Fruit fly (Drosophila melanogaster): Measurements from ENCODE around the gene CG6592.

CG6592 gene

dm6 chr3L:6059062-6059708 is at the start of gene CG6592:
Gene CG6592 (plus strand): TSS chr3L:6059658.
- TF ChIP-seq CG11617 (GFP tag; optimal IDR thresholded peaks at IDR 0.05) (no peak), tj (GFP tag; optimal IDR thresholded peaks at IDR 0.05) (no peak), Mnt (GFP tag; optimal IDR thresholded peaks at IDR 0.05) (no peak), CG14711 (tag; optimal IDR thresholded peaks at IDR 0.05) (no peak), Hr96 (GFP tag; optimal IDR thresholded peaks at IDR 0.05) (no peak), kay (GFP tag; ENCODE audit: borderline replicate concordance) (no peak), CG7045 (GFP tag; optimal IDR thresholded peaks at IDR 0.05) (no peak), CG33017 (tag; optimal IDR thresholded peaks at IDR 0.05) (no peak), cnc (optimal IDR thresholded peaks at IDR 0.05) (no peak), CG12768 (GFP tag; optimal IDR thresholded peaks at IDR 0.05) (no peak), CG7101 (tag; optimal IDR thresholded peaks at IDR 0.05) (no peak), toe (GFP tag; optimal IDR thresholded peaks at IDR 0.05) (no peak), Crg-1 (GFP tag; optimal IDR thresholded peaks at IDR 0.05) (no peak), pad (GFP tag; optimal IDR thresholded peaks at IDR 0.05) (no peak), Clk (GFP tag; optimal IDR thresholded peaks at IDR 0.05) (no peak), CG5204 (GFP tag; optimal IDR thresholded peaks at IDR 0.05) (no peak), CG1620 (GFP tag; optimal IDR thresholded peaks at IDR 0.05) (no peak), cic (GFP tag; optimal IDR thresholded peaks at IDR 0.05) (no peak), ovo (GFP tag; optimal IDR thresholded peaks at IDR 0.05) (no peak)

DNA sequence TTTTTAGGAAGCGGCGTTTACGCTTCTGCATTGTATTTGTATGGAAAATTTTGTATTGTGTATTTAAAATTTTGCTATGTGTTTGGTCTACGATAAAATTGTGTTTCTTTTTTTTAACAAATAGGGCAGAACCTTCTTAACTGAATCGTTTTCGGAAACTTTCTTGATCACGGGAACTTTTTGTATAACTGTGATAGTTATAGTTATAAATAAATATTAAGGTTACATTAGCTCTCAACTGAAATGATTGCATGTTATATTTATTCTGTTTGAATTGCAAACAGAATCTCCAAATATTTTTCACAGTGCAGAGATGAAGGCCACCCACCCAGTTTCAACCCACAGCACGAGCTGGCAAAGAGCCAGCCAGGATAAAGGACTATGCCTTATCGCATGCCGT is 48.5 kb upstream of the CG6592 start, which contains the start of gene alphaKap4:
Gene alphaKap4 (minus strand): TSS at position 101 of the 400 bp plus-strand sequence.
- TF ChIP-seq CG33017 (tag; optimal IDR thresholded peaks at IDR 0.05) (no peak), cic (GFP tag; optimal IDR thresholded peaks at IDR 0.05) (no peak), cnc (optimal IDR thresholded peaks at IDR 0.05) (no peak), pad (GFP tag; optimal IDR thresholded peaks at IDR 0.05) (no peak), CG7101 (tag; optimal IDR thresholded peaks at IDR 0.05) (no peak), CG12768 (GFP tag; optimal IDR thresholded peaks at IDR 0.05) (no peak)

DNA sequence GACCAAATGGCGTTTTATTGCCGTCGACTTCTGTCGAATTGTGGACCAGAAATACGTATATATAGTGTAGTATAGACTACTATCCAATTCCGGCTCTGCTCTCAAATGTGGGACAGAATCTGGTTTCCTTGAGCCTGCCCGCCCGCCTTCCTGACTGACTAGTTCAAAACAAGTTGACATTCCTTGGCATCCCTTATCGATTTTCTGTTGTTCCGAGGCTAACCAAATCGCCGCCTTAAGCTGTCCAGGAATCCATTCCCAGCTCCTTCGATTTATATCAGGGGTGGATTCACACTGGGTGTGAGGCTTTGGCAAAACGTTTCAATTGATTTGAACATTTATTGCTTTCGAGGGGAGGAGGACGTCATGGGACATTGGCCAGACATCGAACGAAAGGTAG is 46.5 kb upstream of the CG6592 start:
- TF ChIP-seq toe (GFP tag; optimal IDR thresholded peaks at IDR 0.05) (no peak), Crg-1 (GFP tag; optimal IDR thresholded peaks at IDR 0.05) (no peak), Clk (GFP tag; optimal IDR thresholded peaks at IDR 0.05) (no peak), CG33017 (tag; optimal IDR thresholded peaks at IDR 0.05) (no peak), Hr96 (GFP tag; optimal IDR thresholded peaks at IDR 0.05) (no peak), CG5204 (GFP tag; optimal IDR thresholded peaks at IDR 0.05) (no peak), bab1 (GFP tag; optimal IDR thresholded peaks at IDR 0.05) (no peak), ovo (GFP tag; optimal IDR thresholded peaks at IDR 0.05) (no peak), CG11617 (GFP tag; optimal IDR thresholded peaks at IDR 0.05) (no peak), CG7101 (tag; optimal IDR thresholded peaks at IDR 0.05) (no peak), tj (GFP tag; optimal IDR thresholded peaks at IDR 0.05) (no peak), CG14711 (tag; optimal IDR thresholded peaks at IDR 0.05) (no peak), CG12768 (GFP tag; optimal IDR thresholded peaks at IDR 0.05) (no peak), pad (GFP tag; optimal IDR thresholded peaks at IDR 0.05) (no peak), cnc (optimal IDR thresholded peaks at IDR 0.05) (no peak), Mnt (GFP tag; optimal IDR thresholded peaks at IDR 0.05) (no peak), kay (GFP tag; ENCODE audit: borderline replicate concordance) (no peak)

DNA sequence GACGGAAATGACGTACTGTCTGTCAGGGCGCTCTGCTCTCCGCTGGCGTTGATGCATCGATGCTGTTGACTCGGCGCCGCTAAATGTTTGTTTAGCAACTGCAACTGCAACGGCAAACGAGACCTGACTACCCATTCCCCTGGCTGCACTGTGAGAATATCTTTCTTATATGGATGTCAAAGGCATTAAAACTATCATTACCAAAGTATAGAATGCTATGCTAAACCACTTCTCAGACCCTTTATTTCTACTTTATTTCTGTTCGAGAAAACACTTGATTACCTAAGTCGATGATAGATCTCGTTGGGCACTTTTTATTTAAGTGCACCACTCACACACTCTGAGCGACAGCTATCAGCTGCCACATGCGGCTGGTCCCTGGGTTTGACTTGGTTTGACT is 37.3 kb upstream of the CG6592 start:
- TF ChIP-seq CG7101 (tag; optimal IDR thresholded peaks at IDR 0.05) (no peak), cnc (optimal IDR thresholded peaks at IDR 0.05) (no peak), CG14711 (tag; optimal IDR thresholded peaks at IDR 0.05) (no peak)

DNA sequence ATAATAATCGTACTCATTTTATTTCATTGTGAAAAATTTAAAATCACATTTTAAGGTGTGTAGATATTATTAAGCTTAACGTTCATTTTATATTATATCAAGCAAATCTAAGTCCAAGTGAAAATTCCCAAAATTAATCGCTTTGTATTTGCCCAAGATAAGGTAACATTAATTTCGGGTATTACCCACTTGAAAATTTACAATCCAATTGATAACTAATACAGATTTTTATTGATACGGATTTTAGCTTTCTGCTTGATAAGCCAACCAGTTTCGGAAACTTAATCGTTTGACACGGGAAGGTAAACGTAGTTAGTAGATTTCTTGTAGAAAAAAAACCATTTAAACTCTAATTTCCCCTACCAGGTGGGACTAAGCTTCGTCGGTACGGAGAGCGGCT is 26.4 kb upstream of the CG6592 start:
- TF ChIP-seq CG12768 (GFP tag; optimal IDR thresholded peaks at IDR 0.05) (no peak), kay (GFP tag; ENCODE audit: borderline replicate concordance) (peak; percentile 25)

dm6 chr3L:6034511-6034910 is 24.9 kb upstream of the CG6592 start, which contains the start of gene CG10477:
Gene CG10477 (minus strand): TSS chr3L:6034611.
- TF ChIP-seq CG11617 (GFP tag; optimal IDR thresholded peaks at IDR 0.05) (no peak), bab1 (GFP tag; optimal IDR thresholded peaks at IDR 0.05) (no peak), Mnt (GFP tag; optimal IDR thresholded peaks at IDR 0.05) (no peak), toe (GFP tag; optimal IDR thresholded peaks at IDR 0.05) (no peak), CG5204 (GFP tag; optimal IDR thresholded peaks at IDR 0.05) (no peak), CG7045 (GFP tag; optimal IDR thresholded peaks at IDR 0.05) (no peak), Crg-1 (GFP tag; optimal IDR thresholded peaks at IDR 0.05) (no peak), cic (GFP tag; optimal IDR thresholded peaks at IDR 0.05) (no peak), tj (GFP tag; optimal IDR thresholded peaks at IDR 0.05) (no peak), cnc (optimal IDR thresholded peaks at IDR 0.05) (no peak), CG33017 (tag; optimal IDR thresholded peaks at IDR 0.05) (no peak), kay (GFP tag; ENCODE audit: borderline replicate concordance) (no peak), ovo (GFP tag; optimal IDR thresholded peaks at IDR 0.05) (no peak), CG12768 (GFP tag; optimal IDR thresholded peaks at IDR 0.05) (no peak)

DNA sequence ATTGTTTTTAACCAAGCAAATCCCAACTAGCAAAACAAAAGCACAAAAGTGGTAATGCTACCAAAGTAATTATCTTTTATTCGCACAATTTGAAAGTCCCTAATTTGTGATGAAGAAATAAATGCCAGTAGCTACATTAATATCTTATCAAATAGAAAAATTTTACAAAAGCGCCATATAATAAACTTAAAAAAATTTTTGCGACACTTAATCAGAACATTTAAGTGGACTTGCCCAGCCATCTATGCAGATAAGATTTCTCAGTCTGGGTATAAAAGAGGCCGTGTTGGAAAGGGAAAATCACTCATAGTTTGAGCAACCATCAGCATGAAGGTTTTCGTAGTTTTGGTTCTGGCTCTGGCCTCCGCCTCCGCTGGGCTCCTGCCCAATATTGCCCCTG is 24.5 kb upstream of the CG6592 start, which contains the start of gene yip7:
Gene yip7 (plus strand): TSS at position 301 of the 400 bp plus-strand sequence.
- no peak for TF ChIP-seq tj (GFP tag; optimal IDR thresholded peaks at IDR 0.05)
- no peak for TF ChIP-seq CG7045 (GFP tag; optimal IDR thresholded peaks at IDR 0.05)
- no peak for TF ChIP-seq ovo (GFP tag; optimal IDR thresholded peaks at IDR 0.05)
- TF ChIP-seq CG33017 (tag; optimal IDR thresholded peaks at IDR 0.05), result no peak
- TF ChIP-seq CG12768 (GFP tag; optimal IDR thresholded peaks at IDR 0.05), result no peak
- no peak for TF ChIP-seq cnc (optimal IDR thresholded peaks at IDR 0.05)
- TF ChIP-seq CG14711 (tag; optimal IDR thresholded peaks at IDR 0.05), result no peak
- TF ChIP-seq bab1 (GFP tag; optimal IDR thresholded peaks at IDR 0.05), result no peak
- no peak for TF ChIP-seq toe (GFP tag; optimal IDR thresholded peaks at IDR 0.05)
- TF ChIP-seq cic (GFP tag; optimal IDR thresholded peaks at IDR 0.05), result no peak
- no peak for TF ChIP-seq Clk (GFP tag; optimal IDR thresholded peaks at IDR 0.05)
- TF ChIP-seq Crg-1 (GFP tag; optimal IDR thresholded peaks at IDR 0.05), result no peak
- TF ChIP-seq CG7101 (tag; optimal IDR thresholded peaks at IDR 0.05), result no peak
- no peak for TF ChIP-seq Hr96 (GFP tag; optimal IDR thresholded peaks at IDR 0.05)
- TF ChIP-seq CG11617 (GFP tag; optimal IDR thresholded peaks at IDR 0.05), result no peak
- no peak for TF ChIP-seq kay (GFP tag; ENCODE audit: borderline replicate concordance)
- no peak for TF ChIP-seq CG1620 (GFP tag; optimal IDR thresholded peaks at IDR 0.05)

Measured in whole organism, adult.